Fruit fly (Drosophila melanogaster) whole organism, embryonic: ENCODE data around the gene CG3448.

Experiments
- BEAF-32 ChIP-seq: fragments of 200-800 bp; sonication (Bioruptor generic); optimal IDR thresholded peaks from 3 replicates; lab custom pipeline; 2017; ENCODE audit warnings: missing biosample characterization, missing genetic modification characterization, mild to moderate bottlenecking, moderate library complexity, missing genetic modification reagents
- Blimp-1 ChIP-seq: fragments of 200-800 bp; sonication (Bioruptor generic); optimal IDR thresholded peaks from 3 replicates; lab custom pipeline; 2018; ENCODE audit warnings: missing biosample characterization, missing genetic modification characterization, mild to moderate bottlenecking, moderate library complexity, missing genetic modification reagents
- Bteb2 ChIP-seq: fragments of 200-800 bp; sonication (Bioruptor generic); optimal IDR thresholded peaks from 2 replicates; lab custom pipeline; 2016; ENCODE audit warnings: missing biosample characterization, missing genetic modification characterization
- CG11456 ChIP-seq: fragments of 200-800 bp; sonication (Bioruptor generic); IDR thresholded peaks from 3 replicates; pipeline ENCODE4 v1.3.6; 2022; ENCODE audit warnings: missing biosample characterization, missing genetic modification characterization
- CG13287 ChIP-seq: fragments of 200-800 bp; sonication (Bioruptor generic); IDR thresholded peaks from 2 replicates; pipeline ENCODE4 v1.3.6; 2022; ENCODE audit warnings: missing biosample characterization, missing genetic modification characterization; ENCODE audit not compliant: partially characterized antibody
- CG15479 ChIP-seq: fragments of 200-800 bp; sonication (Bioruptor generic); optimal IDR thresholded peaks from 3 replicates; lab custom pipeline; 2019; ENCODE audit warnings: missing biosample characterization, mild to moderate bottlenecking, missing genetic modification characterization, moderate library complexity
- CG16813 ChIP-seq: fragments of 200-800 bp; sonication (Bioruptor generic); IDR thresholded peaks from 3 replicates; pipeline ENCODE4 v1.3.6; 2022; ENCODE audit warnings: missing biosample characterization, missing genetic modification characterization; ENCODE audit not compliant: partially characterized antibody
- CG18619 ChIP-seq: fragments of 200-800 bp; sonication (Bioruptor generic); optimal IDR thresholded peaks from 3 replicates; lab custom pipeline; 2017; ENCODE audit warnings: missing biosample characterization, mild to moderate bottlenecking, missing genetic modification characterization
- CG2712 ChIP-seq: fragments of 200-800 bp; optimal IDR thresholded peaks from 3 replicates; lab custom pipeline; 2019; ENCODE audit warnings: missing biosample characterization, mild to moderate bottlenecking, missing genetic modification characterization, moderate library complexity
- CG31388 ChIP-seq: fragments of 200-800 bp; sonication (Bioruptor generic); optimal IDR thresholded peaks from 2 replicates; lab custom pipeline; 2016; ENCODE audit warnings: missing biosample characterization, missing genetic modification characterization
- CG3281 ChIP-seq: fragments of 200-800 bp; sonication (Bioruptor generic); optimal IDR thresholded peaks from 3 replicates; lab custom pipeline; 2017; ENCODE audit warnings: missing biosample characterization, mild to moderate bottlenecking, missing genetic modification characterization
- CG34376 ChIP-seq: fragments of 200-800 bp; sonication (Bioruptor generic); optimal IDR thresholded peaks from 2 replicates; lab custom pipeline; 2018; ENCODE audit warnings: missing biosample characterization, mild to moderate bottlenecking, missing genetic modification characterization
- CG3995 ChIP-seq: fragments of 200-800 bp; sonication (Bioruptor generic); optimal IDR thresholded peaks from 3 replicates; lab custom pipeline; 2016; ENCODE audit warnings: missing biosample characterization, missing genetic modification characterization
- CG5245 ChIP-seq: fragments of 200-800 bp; sonication (Bioruptor generic); optimal IDR thresholded peaks from 3 replicates; lab custom pipeline; 2016; ENCODE audit warnings: missing biosample characterization, missing genetic modification characterization
- CG7839 ChIP-seq: fragments of 200-800 bp; sonication (Bioruptor generic); optimal IDR thresholded peaks from 3 replicates; lab custom pipeline; 2018; ENCODE audit warnings: missing biosample characterization, mild to moderate bottlenecking, missing genetic modification characterization, moderate library complexity
- CG8290 ChIP-seq, 3 experiments: fragments of 200-800 bp; sonication (Bioruptor generic); optimal IDR thresholded peaks; 2 replicates each; lab custom pipeline; 2016 to 2019; ENCODE audit warnings: missing biosample characterization in 3 of 3, missing genetic modification characterization in 3 of 3, mild to moderate bottlenecking in 2 of 3, moderate library complexity in 1 of 3
- CG9609 ChIP-seq: fragments of 200-800 bp; sonication (Bioruptor generic); optimal IDR thresholded peaks from 3 replicates; lab custom pipeline; 2016; ENCODE audit warnings: missing biosample characterization, missing genetic modification characterization
- CG9817 ChIP-seq: fragments of 200-800 bp; sonication (Bioruptor generic); optimal IDR thresholded peaks from 2 replicates; lab custom pipeline; 2018; ENCODE audit warnings: missing biosample characterization, mild to moderate bottlenecking, missing genetic modification characterization, moderate library complexity
- CTCF ChIP-seq: fragments of 200-800 bp; sonication (Bioruptor generic); optimal IDR thresholded peaks from 2 replicates; lab custom pipeline; 2017; ENCODE audit warnings: missing biosample characterization, mild to moderate bottlenecking, missing genetic modification characterization, moderate library complexity
- D19B ChIP-seq: fragments of 200-800 bp; sonication (Bioruptor generic); optimal IDR thresholded peaks from 2 replicates; lab custom pipeline; 2017; ENCODE audit warnings: missing biosample characterization, mild to moderate bottlenecking, missing genetic modification characterization
- E2f1 ChIP-seq: fragments of 200-800 bp; sonication (Bioruptor generic); IDR thresholded peaks from 2 replicates; pipeline ENCODE4 v1.3.6; 2022; ENCODE audit warnings: missing biosample characterization, missing genetic modification characterization
- Gug ChIP-seq: fragments of 200-800 bp; sonication (Bioruptor generic); IDR thresholded peaks from 4 replicates; pipeline ENCODE4 v1.3.6; 2022; ENCODE audit warnings: missing biosample characterization, missing genetic modification characterization
- HHEX ChIP-seq: fragments of 200-800 bp; sonication (Bioruptor generic); optimal IDR thresholded peaks from 3 replicates; lab custom pipeline; 2017; ENCODE audit warnings: missing biosample characterization, mild to moderate bottlenecking, missing genetic modification characterization, missing genetic modification reagents
- Hmx ChIP-seq: fragments of 200-800 bp; sonication (Bioruptor generic); optimal IDR thresholded peaks from 2 replicates; lab custom pipeline; 2016; ENCODE audit warnings: missing biosample characterization, missing genetic modification characterization
- Hr3 ChIP-seq: fragments of 200-800 bp; sonication (Bioruptor generic); optimal IDR thresholded peaks from 3 replicates; lab custom pipeline; 2016; ENCODE audit warnings: missing biosample characterization, missing genetic modification characterization
- Myb ChIP-seq: fragments of 200-800 bp; sonication (Bioruptor generic); optimal IDR thresholded peaks from 2 replicates; lab custom pipeline; 2016; ENCODE audit warnings: missing biosample characterization, missing genetic modification characterization
- NFAT ChIP-seq: fragments of 200-800 bp; sonication (Bioruptor generic); IDR thresholded peaks from 2 replicates; pipeline ENCODE4 v1.3.6; 2022; ENCODE audit warnings: missing biosample characterization, missing genetic modification characterization
- Nf-YB ChIP-seq: fragments of 200-800 bp; sonication (Bioruptor generic); optimal IDR thresholded peaks from 3 replicates; lab custom pipeline; 2019; ENCODE audit warnings: missing biosample characterization, mild to moderate bottlenecking, missing genetic modification characterization, moderate library complexity
- Poxn ChIP-seq: fragments of 200-800 bp; sonication (Bioruptor generic); IDR thresholded peaks from 2 replicates; pipeline ENCODE4 v1.3.6; 2022; ENCODE audit warnings: missing biosample characterization, missing genetic modification characterization
- Rx ChIP-seq: fragments of 200-800 bp; sonication (Bioruptor generic); IDR thresholded peaks from 2 replicates; pipeline ENCODE4 v1.3.6; 2022; ENCODE audit warnings: missing biosample characterization, missing genetic modification characterization
- Spps ChIP-seq: fragments of 200-800 bp; sonication (Bioruptor generic); optimal IDR thresholded peaks from 2 replicates; lab custom pipeline; 2018; ENCODE audit warnings: missing biosample characterization, mild to moderate bottlenecking, missing genetic modification characterization
- Ssrp ChIP-seq: fragments of 200-800 bp; sonication (Bioruptor generic); optimal IDR thresholded peaks from 2 replicates; lab custom pipeline; 2018; ENCODE audit warnings: missing biosample characterization, mild to moderate bottlenecking, missing genetic modification characterization, moderate library complexity
- az2 ChIP-seq: fragments of 200-800 bp; sonication (Bioruptor generic); optimal IDR thresholded peaks from 3 replicates; lab custom pipeline; 2016; ENCODE audit warnings: missing biosample characterization, missing genetic modification characterization
- br ChIP-seq: fragments of >200 bp; optimal IDR thresholded peaks from 2 replicates; lab custom pipeline; 2017
- caup ChIP-seq: fragments of 200-800 bp; sonication (Bioruptor generic); optimal IDR thresholded peaks from 3 replicates; lab custom pipeline; 2017; ENCODE audit warnings: missing biosample characterization, mild to moderate bottlenecking, missing genetic modification characterization, moderate library complexity; ENCODE audit not compliant: severe bottlenecking
- croc ChIP-seq: fragments of 200-800 bp; sonication (Bioruptor generic); conservative IDR thresholded peaks from 3 replicates; pipeline ENCODE4 v1.3.6; 2022; ENCODE audit warnings: missing biosample characterization, missing genetic modification characterization
- da ChIP-seq: fragments of 200-800 bp; sonication (Bioruptor generic); optimal IDR thresholded peaks from 2 replicates; lab custom pipeline; 2016; ENCODE audit warnings: missing biosample characterization, missing genetic modification characterization
- ems ChIP-seq: fragments of 200-800 bp; sonication (Bioruptor generic); optimal IDR thresholded peaks from 3 replicates; lab custom pipeline; 2016; ENCODE audit warnings: missing biosample characterization, missing genetic modification characterization
- eve ChIP-seq, 2 experiments: fragments of >200 bp; optimal IDR thresholded peaks; 2 replicates each; lab custom pipeline; 2017; ENCODE audit warnings: missing biosample characterization in 2 of 2, missing genetic modification characterization in 2 of 2
- fd64A ChIP-seq: fragments of 200-800 bp; sonication (Bioruptor generic); optimal IDR thresholded peaks from 3 replicates; lab custom pipeline; 2018; ENCODE audit warnings: missing biosample characterization, mild to moderate bottlenecking, missing genetic modification characterization
- gt ChIP-seq: fragments of 200-800 bp; sonication (Bioruptor generic); IDR thresholded peaks from 2 replicates; pipeline ENCODE4 v1.3.6; 2022; ENCODE audit warnings: missing biosample characterization, missing genetic modification characterization
- hbn ChIP-seq: fragments of 200-800 bp; sonication (Bioruptor generic); IDR thresholded peaks from 2 replicates; pipeline ENCODE4 v1.3.6; 2022; ENCODE audit warnings: missing biosample characterization, missing genetic modification characterization; ENCODE audit not compliant: partially characterized antibody
- kay ChIP-seq: fragments of 200-800 bp; sonication (Bioruptor generic); optimal IDR thresholded peaks from 2 replicates; lab custom pipeline; 2016; ENCODE audit warnings: missing biosample characterization, missing genetic modification characterization
- kni ChIP-seq: fragments of 200-800 bp; sonication (Bioruptor generic); optimal IDR thresholded peaks from 3 replicates; lab custom pipeline; 2017; ENCODE audit warnings: mild to moderate bottlenecking, missing biosample characterization, missing genetic modification reagents, missing genetic modification characterization
- maf-S ChIP-seq: fragments of 200-800 bp; sonication (Bioruptor generic); optimal IDR thresholded peaks from 2 replicates; lab custom pipeline; 2016; ENCODE audit warnings: missing biosample characterization, missing genetic modification characterization
- onecut ChIP-seq: fragments of 200-800 bp; sonication (Bioruptor generic); IDR thresholded peaks from 2 replicates; pipeline ENCODE4 v1.3.6; 2022; ENCODE audit warnings: missing biosample characterization, missing genetic modification characterization
- pros ChIP-seq: fragments of 200-800 bp; sonication (Bioruptor generic); optimal IDR thresholded peaks from 3 replicates; lab custom pipeline; 2019; ENCODE audit warnings: missing biosample characterization, mild to moderate bottlenecking, missing genetic modification characterization, moderate library complexity
- pum ChIP-seq: fragments of 200-800 bp; sonication (Bioruptor generic); optimal IDR thresholded peaks from 2 replicates; lab custom pipeline; 2016; ENCODE audit warnings: missing biosample characterization, missing genetic modification characterization
- stc ChIP-seq: fragments of 200-800 bp; sonication (Bioruptor generic); IDR thresholded peaks from 2 replicates; pipeline ENCODE4 v1.3.6; 2022; ENCODE audit warnings: missing biosample characterization, missing genetic modification characterization
- vvl ChIP-seq: fragments of 200-800 bp; sonication (Bioruptor generic); IDR thresholded peaks from 2 replicates; pipeline ENCODE4 v1.3.6; 2022; ENCODE audit warnings: missing biosample characterization, missing genetic modification characterization
- yki ChIP-seq: fragments of >200 bp; optimal IDR thresholded peaks from 3 replicates; lab custom pipeline; 2018

Gene CG3448

dm6 chr3L:9401354-9402156 lies 49.8 kb downstream of the CG3448 start (continued):
- no peak for TF ChIP-seq CG5245 (GFP tag; lab: Kevin White, UChicago)
- no peak for TF ChIP-seq HHEX (GFP tag; lab: Kevin White, UChicago)
- peak in 1 of 2 experiments; percentile 85 for TF ChIP-seq eve (GFP tag; optimal IDR thresholded peaks at IDR 0.05; lab: Kevin White, UChicago)
- TF ChIP-seq CTCF (GFP tag; lab: Kevin White, UChicago): no peak
- TF ChIP-seq Ssrp (tag; lab: Kevin White, UChicago): no peak
- TF ChIP-seq CG13287 (GFP tag; lab: Robert Waterston, UW): no peak
- TF ChIP-seq Hr3 (GFP tag; lab: Kevin White, UChicago): no peak
- TF ChIP-seq vvl: peak; percentile 85
- no peak for TF ChIP-seq croc (GFP tag; lab: Robert Waterston, UW)
- TF ChIP-seq CG15479 (GFP tag; lab: Kevin White, UChicago): peak; percentile 91
- TF ChIP-seq CG9817 (tag; lab: Kevin White, UChicago): no peak
- TF ChIP-seq CG34376 (GFP tag; lab: Kevin White, UChicago): peak; percentile 10
- TF ChIP-seq Gug (GFP tag; lab: Robert Waterston, UW): no peak
- TF ChIP-seq Blimp-1 (GFP tag; lab: Kevin White, UChicago): no peak
- TF ChIP-seq kni (GFP tag; lab: Kevin White, UChicago): peak; percentile 39
- no peak for TF ChIP-seq CG3995 (GFP tag; lab: Kevin White, UChicago)
- TF ChIP-seq stc (GFP tag; lab: Robert Waterston, UW): peak; percentile 13; the same call in 1 of the 2 replicates
- no peak for TF ChIP-seq Rx (GFP tag; lab: Robert Waterston, UW)
- TF ChIP-seq CG7839 (tag; lab: Kevin White, UChicago): no peak
- TF ChIP-seq Myb: no peak
- TF ChIP-seq Spps: no peak
- no peak for TF ChIP-seq Hmx (GFP tag; lab: Kevin White, UChicago)
- no peak for TF ChIP-seq br
- TF ChIP-seq NFAT: no peak
- no peak for TF ChIP-seq CG11456 (GFP tag; lab: Robert Waterston, UW)
- no peak for TF ChIP-seq caup
- TF ChIP-seq pum (GFP tag; lab: Kevin White, UChicago): no peak
- no peak for TF ChIP-seq ems
- peak; percentile 55 for TF ChIP-seq yki (lab: Kevin White, UChicago)
- no peak for TF ChIP-seq maf-S
- no peak for TF ChIP-seq CG8290 (GFP tag; optimal IDR thresholded peaks at IDR 0.05; lab: Kevin White, UChicago)
- TF ChIP-seq CG8290 (tag; optimal IDR thresholded peaks at IDR 0.05; lab: Kevin White, UChicago): no peak
- no peak for TF ChIP-seq E2f1 (GFP tag; lab: Robert Waterston, UW)
- no peak for TF ChIP-seq CG31388 (GFP tag; lab: Kevin White, UChicago)
- no peak for TF ChIP-seq CG18619 (GFP tag; lab: Kevin White, UChicago)
- TF ChIP-seq gt (GFP tag; lab: Robert Waterston, UW): no peak
- TF ChIP-seq CG9609 (GFP tag; lab: Kevin White, UChicago): no peak
- TF ChIP-seq fd64A (GFP tag; lab: Kevin White, UChicago): no peak
- no peak for TF ChIP-seq CG2712
- no peak for TF ChIP-seq az2 (GFP tag; lab: Kevin White, UChicago)
- no peak for TF ChIP-seq Poxn (GFP tag; lab: Robert Waterston, UW)
- TF ChIP-seq D19B: no peak
- TF ChIP-seq onecut (GFP tag; lab: Robert Waterston, UW): no peak
- no peak for TF ChIP-seq Nf-YB
- no peak for TF ChIP-seq CG16813 (GFP tag; lab: Robert Waterston, UW)
- no peak for TF ChIP-seq Bteb2
- TF ChIP-seq kay (GFP tag; lab: Kevin White, UChicago): no peak
- no peak for TF ChIP-seq BEAF-32
- no peak for TF ChIP-seq hbn (GFP tag; lab: Robert Waterston, UW)
- no peak for TF ChIP-seq CG3281 (GFP tag; lab: Kevin White, UChicago)
- TF ChIP-seq da (GFP tag; lab: Kevin White, UChicago): no peak
- peak; percentile 70 for TF ChIP-seq pros (GFP tag; lab: Kevin White, UChicago)
